Worm (Caenorhabditis elegans): ENCODE measurements around the gene hot-3.

Gene hot-3

ce11 chrII:13954979-13955378, 23.1 kb upstream of the hot-3 start:
- TF ChIP-seq nhr-77 (tag; optimal IDR thresholded peaks at IDR 0.05): peak; percentile 46
- no peak for TF ChIP-seq dmd-8 (GFP tag; IDR thresholded peaks at IDR 0.05)
- TF ChIP-seq ama-1 (optimal IDR thresholded peaks at IDR 0.05): no peak
- peak; percentile 4 for TF ChIP-seq dve-1 (tag; optimal IDR thresholded peaks at IDR 0.05; ENCODE audit: insufficient read depth)
- no peak for TF ChIP-seq nhr-237 (tag; optimal IDR thresholded peaks at IDR 0.05)
- peak; percentile 3 for TF ChIP-seq mep-1 (tag; optimal IDR thresholded peaks at IDR 0.05)
- no peak for TF ChIP-seq lim-7 (GFP tag; IDR thresholded peaks at IDR 0.05)
- TF ChIP-seq nhr-28 (tag; optimal IDR thresholded peaks at IDR 0.05): peak; percentile 37
- TF ChIP-seq daf-19 (GFP tag; conservative IDR thresholded peaks at IDR 0.05): no peak
- peak; percentile 29 for TF ChIP-seq hlh-11 (tag; optimal IDR thresholded peaks at IDR 0.05)
- no peak for TF ChIP-seq daf-16 (GFP tag; optimal IDR thresholded peaks at IDR 0.05)
- TF ChIP-seq daf-16 (tag; optimal IDR thresholded peaks at IDR 0.05): peak; percentile 9
- TF ChIP-seq set-16 (GFP tag; IDR thresholded peaks at IDR 0.05): no peak
- no peak for TF ChIP-seq ZK546.5 (tag; optimal IDR thresholded peaks at IDR 0.05)
- TF ChIP-seq nhr-76 (tag; optimal IDR thresholded peaks at IDR 0.05): no peak
- peak; percentile 22; the same call in 1 of the 2 replicates for TF ChIP-seq dmd-6 (GFP tag; IDR thresholded peaks at IDR 0.05)
- TF ChIP-seq Y5F2A.4 (GFP tag; optimal IDR thresholded peaks at IDR 0.05): no peak
- TF ChIP-seq zfp-2 (tag; optimal IDR thresholded peaks at IDR 0.05): no peak
- TF ChIP-seq lsy-2 (tag; optimal IDR thresholded peaks at IDR 0.05): peak in 1 of 2 experiments; percentile 73
- no peak for TF ChIP-seq spr-3 (GFP tag; optimal IDR thresholded peaks at IDR 0.05)
- TF ChIP-seq hlh-30 (tag; optimal IDR thresholded peaks at IDR 0.05; ENCODE audit: insufficient read depth): peak; percentile 29
- no peak for TF ChIP-seq arid-1 (GFP tag; conservative IDR thresholded peaks at IDR 0.05)

- TF ChIP-seq nhr-28 (tag; optimal IDR thresholded peaks at IDR 0.05) (peak; percentile 94), lin-1 (GFP tag; IDR thresholded peaks at IDR 0.05) (peak; percentile 51; the same call in 1 of the 2 replicates), duxl-1 (tag; optimal IDR thresholded peaks at IDR 0.05; ENCODE audit: poor library complexity) (no peak), arid-1 (GFP tag; conservative IDR thresholded peaks at IDR 0.05) (no peak), vab-7 (GFP tag; IDR thresholded peaks at IDR 0.05) (no peak), mxl-3 (GFP tag; optimal IDR thresholded peaks at IDR 0.05) (peak; percentile 39), lim-7 (GFP tag; IDR thresholded peaks at IDR 0.05) (no peak), aha-1 (tag) (peak; percentile 63), daf-12 (tag; optimal IDR thresholded peaks at IDR 0.05) (no peak), cey-2 (tag; optimal IDR thresholded peaks at IDR 0.05; ENCODE audit: borderline replicate concordance, insufficient read depth) (peak; percentile 46), Y75B8A.6 (GFP tag; IDR thresholded peaks at IDR 0.05) (no peak), dmd-6 (GFP tag; IDR thresholded peaks at IDR 0.05) (peak; percentile 83), unc-62 (GFP tag; optimal IDR thresholded peaks at IDR 0.05 in 1 of 2) (peak in 1 of 2 experiments; percentile 39), unc-62 (tag; optimal IDR thresholded peaks at IDR 0.05) (no peak), nhr-48 (tag; optimal IDR thresholded peaks at IDR 0.05) (peak; percentile 72), hlh-30 (tag; optimal IDR thresholded peaks at IDR 0.05; ENCODE audit: insufficient read depth) (peak; percentile 82), php-3 (GFP tag; IDR thresholded peaks at IDR 0.05) (peak; percentile 47; the same call in 1 of the 2 replicates), pha-4 (GFP tag; IDR thresholded peaks at IDR 0.05) (no peak; the same call in 1 of the 2 replicates), pha-4 (tag; optimal IDR thresholded peaks at IDR 0.05) (no peak), ztf-7 (tag; optimal IDR thresholded peaks at IDR 0.05) (peak; percentile 99), snpc-1.2 (GFP tag; IDR thresholded peaks at IDR 0.05) (no peak), nhr-76 (tag; optimal IDR thresholded peaks at IDR 0.05) (no peak), hlh-11 (tag; optimal IDR thresholded peaks at IDR 0.05) (peak; percentile 85), nhr-77 (tag; optimal IDR thresholded peaks at IDR 0.05) (peak; percentile 96), rbr-2 (tag; optimal IDR thresholded peaks at IDR 0.05) (no peak), mdl-1 (tag; optimal IDR thresholded peaks at IDR 0.05) (peak in 1 of 2 experiments; percentile 33), zip-11 (GFP tag; IDR thresholded peaks at IDR 0.05) (no peak), F44E2.7 (GFP tag; IDR thresholded peaks at IDR 0.05) (no peak), ceh-32 (tag; optimal IDR thresholded peaks at IDR 0.05; ENCODE audit: poor library complexity) (no peak), hif-1 (tag; optimal IDR thresholded peaks at IDR 0.05) (peak in 1 of 2 experiments; percentile 63), mdt-29 (GFP tag; IDR thresholded peaks at IDR 0.05) (0 out of 2 replicates have a peak, but pooled peaks have one; percentile 29), dve-1 (tag; optimal IDR thresholded peaks at IDR 0.05; ENCODE audit: insufficient read depth) (peak; percentile 91), F37D6.2 (tag; optimal IDR thresholded peaks at IDR 0.05) (no peak), lsy-2 (tag; optimal IDR thresholded peaks at IDR 0.05) (peak in 1 of 2 experiments; percentile 72), ctbp-1 (GFP tag; IDR thresholded peaks at IDR 0.05) (no peak), lin-29 (GFP tag; IDR thresholded peaks at IDR 0.05) (no peak), snpc-4 (tag; optimal IDR thresholded peaks at IDR 0.05) (no peak)
Measured at ce11 chrII:13954077-13954476, 22.2 kb upstream of the hot-3 start.
